Worm (Caenorhabditis elegans) whole organism, L4 larva: Measurements from ENCODE around the gene F08G12.5.

Experiments
- T20F7.1 ChIP-seq: fragments of 200-800 bp; sonication (Bioruptor generic); optimal IDR thresholded peaks from 2 replicates; lab custom pipeline; 2018; ENCODE audit warnings: mild to moderate bottlenecking, missing genetic modification characterization, missing compliant biosample characterization
- mep-1 ChIP-seq: fragments of 150-350 bp; sonication (generic microtip); optimal IDR thresholded peaks from 3 replicates; lab custom pipeline; 2014; ENCODE audit warnings: missing biosample characterization, missing genetic modification characterization
- nhr-11 ChIP-seq: fragments of 150-350 bp; optimal IDR thresholded peaks from 2 replicates; lab custom pipeline; 2014; ENCODE audit warnings: missing biosample characterization, missing genetic modification characterization
- nhr-25 ChIP-seq: sonication (generic microtip); optimal IDR thresholded peaks from 2 replicates; lab custom pipeline; 2017; ENCODE audit warnings: missing genetic modification characterization, mild to moderate bottlenecking, missing compliant biosample characterization, antibody characterized with exemption, moderate library complexity, borderline replicate concordance; ENCODE audit not compliant: insufficient read depth
- pha-4 ChIP-seq, 2 experiments: fragments of 150-350 bp in 1 of 2; fragments of 200-800 bp in 1 of 2; sonication (Bioruptor generic) in 1 of 2; IDR thresholded peaks in 1 of 2; optimal IDR thresholded peaks in 1 of 2; 2 replicates each; pipeline versions ENCODE4 v1.3.6 to Lab custom; 2014 to 2022; ENCODE audit warnings: missing genetic modification characterization in 2 of 2, missing genetic modification reagents in 2 of 2, missing biosample characterization in 1 of 2, missing compliant biosample characterization in 1 of 2
- pqm-1 ChIP-seq: sonication (generic microtip); optimal IDR thresholded peaks from 2 replicates; lab custom pipeline; 2017; ENCODE audit warnings: missing biosample characterization, missing genetic modification characterization
- snpc-4 ChIP-seq: fragments of 150-350 bp; optimal IDR thresholded peaks from 2 replicates; lab custom pipeline; 2014; ENCODE audit warnings: missing biosample characterization, missing genetic modification characterization
- unc-39 ChIP-seq: sonication (generic microtip); optimal IDR thresholded peaks from 2 replicates; lab custom pipeline; 2017; ENCODE audit warnings: missing biosample characterization, missing genetic modification characterization
- unc-62 ChIP-seq, 3 experiments: fragments of 150-350 bp in 1 of 3; sonication (generic microtip); optimal IDR thresholded peaks in 2 of 3; peaks in 1 of 3; 1 replicate in 1 of 3; 2 replicates in 2 of 3; lab custom pipeline; 2014 to 2017; ENCODE audit warnings: missing biosample characterization in 3 of 3, missing genetic modification characterization in 3 of 3, missing genetic modification reagents in 3 of 3, missing genotype in 1 of 3
- zag-1 ChIP-seq: fragments of 150-350 bp; optimal IDR thresholded peaks from 2 replicates; lab custom pipeline; 2014; ENCODE audit warnings: missing biosample characterization, missing genetic modification characterization

- TF ChIP-seq pha-4 (GFP tag; IDR thresholded peaks at IDR 0.05; lab: Robert Waterston, UW) = no peak
- no peak for TF ChIP-seq pha-4 (tag; optimal IDR thresholded peaks at IDR 0.05; lab: Kevin White, UChicago)
- TF ChIP-seq nhr-25 (tag; lab: Kevin White, UChicago) = no peak
- TF ChIP-seq pqm-1 (tag; lab: Kevin White, UChicago) = peak; percentile 5
- no peak for TF ChIP-seq snpc-4 (tag; lab: Kevin White, UChicago)
- TF ChIP-seq zag-1 (tag; lab: Kevin White, UChicago) = no peak
- TF ChIP-seq nhr-11 (tag; lab: Kevin White, UChicago) = no peak
- TF ChIP-seq unc-62 (GFP tag; optimal IDR thresholded peaks at IDR 0.05 in 1 of 2; lab: Kevin White, UChicago) = no peak
- no peak for TF ChIP-seq unc-62 (tag; optimal IDR thresholded peaks at IDR 0.05; lab: Kevin White, UChicago)
- no peak for TF ChIP-seq mep-1 (tag; lab: Kevin White, UChicago)
- TF ChIP-seq unc-39 (tag; lab: Kevin White, UChicago) = no peak
- TF ChIP-seq T20F7.1 (GFP tag; lab: Kevin White, UChicago) = no peak
Observed at ce11 chrX:11345471-11345870, 35.4 kb upstream of the F08G12.5 start.
